Fruit fly (Drosophila melanogaster): Measurements from ENCODE around the gene side-VII.
A peak's percentile ranks its signal among the peaks of the same experiment; 100 is the strongest.

The side-VII gene

DNA sequence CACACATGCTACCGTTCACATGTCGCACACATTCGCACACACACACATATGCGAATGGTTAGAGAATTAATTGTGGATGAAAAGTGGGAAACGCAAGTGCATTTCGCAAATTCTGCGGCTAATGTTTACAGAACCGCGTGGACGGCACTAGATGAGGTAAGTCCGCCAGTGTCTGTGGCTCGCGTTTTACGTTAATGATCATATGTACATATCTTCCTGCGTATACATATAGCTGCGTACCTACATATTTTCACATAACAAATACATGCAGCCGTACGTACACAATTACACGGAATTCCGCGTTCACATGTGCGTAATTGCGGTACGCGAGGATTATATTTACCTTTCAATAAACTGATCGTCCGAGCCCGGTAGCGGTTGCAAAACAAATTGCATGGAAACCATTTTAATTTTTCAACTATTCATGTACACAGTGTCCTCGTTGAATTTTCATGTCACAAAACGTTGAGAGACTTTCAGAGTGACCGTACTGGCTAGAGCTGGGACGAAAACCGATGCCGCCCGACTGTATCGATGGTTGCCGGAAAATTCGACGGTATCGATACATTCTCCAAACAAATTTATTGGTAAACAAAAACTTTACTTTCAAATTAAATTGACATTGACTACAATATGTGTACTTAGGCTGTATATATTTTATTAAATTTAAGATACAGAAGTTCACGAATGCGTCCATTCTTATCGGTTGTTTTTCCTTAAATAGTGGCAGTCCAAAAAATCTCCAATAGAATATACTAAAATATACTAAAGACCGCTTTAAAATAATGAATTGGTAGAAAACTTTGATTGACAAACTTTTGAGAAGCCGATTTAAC, 14.4 kb downstream of the side-VII start, which contains the start of gene hyd (continued):
- TF ChIP-seq nerfin-1 (tag; optimal IDR thresholded peaks at IDR 0.05) (peak; percentile 89), D19B (GFP tag; optimal IDR thresholded peaks at IDR 0.05) (no peak), CG1024 (GFP tag; IDR thresholded peaks at IDR 0.05) (no peak), CG10462 (GFP tag; optimal IDR thresholded peaks at IDR 0.05) (no peak), dm (GFP tag; optimal IDR thresholded peaks at IDR 0.05) (peak; percentile 15), cas (GFP tag; IDR thresholded peaks at IDR 0.05) (no peak), CG6683 (GFP tag; optimal IDR thresholded peaks at IDR 0.05) (no peak), yki (optimal IDR thresholded peaks at IDR 0.05) (no peak), CG3281 (GFP tag; optimal IDR thresholded peaks at IDR 0.05) (no peak), sens (GFP tag) (no peak), CG2116 (GFP tag; optimal IDR thresholded peaks at IDR 0.05) (peak; percentile 80), CG12236 (GFP tag; optimal IDR thresholded peaks at IDR 0.05) (no peak), knrl (GFP tag; IDR thresholded peaks at IDR 0.05; ENCODE audit: partially characterized antibody) (peak; percentile 84), Sry-δ (GFP tag; optimal IDR thresholded peaks at IDR 0.05) (peak; percentile 91), CG15479 (GFP tag; optimal IDR thresholded peaks at IDR 0.05) (peak; percentile 56), CG2678 (tag; optimal IDR thresholded peaks at IDR 0.05) (no peak), ewg (GFP tag; optimal IDR thresholded peaks at IDR 0.05) (no peak), bigmax (GFP tag; optimal IDR thresholded peaks at IDR 0.05) (no peak), hbn (GFP tag; IDR thresholded peaks at IDR 0.05; ENCODE audit: partially characterized antibody) (peak; percentile 73), sna (GFP tag; IDR thresholded peaks at IDR 0.05; ENCODE audit: partially characterized antibody) (peak; percentile 83), CG12155 (GFP tag; optimal IDR thresholded peaks at IDR 0.05) (no peak), HLH54F (GFP tag; optimal IDR thresholded peaks at IDR 0.05) (no peak), Fer3 (tag; optimal IDR thresholded peaks at IDR 0.05) (no peak), Lim3 (GFP tag; IDR thresholded peaks at IDR 0.05) (no peak), CG1603 (tag; optimal IDR thresholded peaks at IDR 0.05) (no peak), HLH4C (GFP tag; IDR thresholded peaks at IDR 0.05; ENCODE audit: partially characterized antibody) (peak; percentile 84), Lhr (GFP tag; optimal IDR thresholded peaks at IDR 0.05) (peak; percentile 54), CG10565 (GFP tag; optimal IDR thresholded peaks at IDR 0.05) (no peak), bbx (GFP tag; IDR thresholded peaks at IDR 0.05; ENCODE audit: partially characterized antibody) (peak; percentile 82), CG13424 (tag; optimal IDR thresholded peaks at IDR 0.05) (no peak), CG4820 (GFP tag; optimal IDR thresholded peaks at IDR 0.05) (no peak), Opbp (GFP tag; IDR thresholded peaks at IDR 0.05; ENCODE audit: partially characterized antibody) (peak; percentile 87), Sin3A (optimal IDR thresholded peaks at IDR 0.05) (peak; percentile 70), CG15073 (GFP tag; optimal IDR thresholded peaks at IDR 0.05) (no peak), CG4854 (GFP tag; optimal IDR thresholded peaks at IDR 0.05) (no peak), cato (GFP tag; optimal IDR thresholded peaks at IDR 0.05; ENCODE audit: borderline replicate concordance) (no peak), CG8281 (tag; optimal IDR thresholded peaks at IDR 0.05) (no peak), klu (GFP tag; IDR thresholded peaks at IDR 0.05) (no peak), CG33213 (GFP tag; optimal IDR thresholded peaks at IDR 0.05) (no peak), vnd (GFP tag; IDR thresholded peaks at IDR 0.05; ENCODE audit: partially characterized antibody) (peak; percentile 67; the same call in 2 of the 3 replicates), cg (GFP tag; optimal IDR thresholded peaks at IDR 0.05) (peak; percentile 98), MBD-R2 (GFP tag; IDR thresholded peaks at IDR 0.05) (peak; percentile 54), CG16863 (GFP tag; optimal IDR thresholded peaks at IDR 0.05) (peak; percentile 24), al (GFP tag; IDR thresholded peaks at IDR 0.05) (no peak), CG11560 (tag; IDR thresholded peaks at IDR 0.05) (no peak), CG3995 (GFP tag; optimal IDR thresholded peaks at IDR 0.05) (peak; percentile 45), CG34376 (GFP tag; optimal IDR thresholded peaks at IDR 0.05) (peak; percentile 43), HmgD (GFP tag; optimal IDR thresholded peaks at IDR 0.05) (no peak), bsh (GFP tag; optimal IDR thresholded peaks at IDR 0.05) (no peak)

Data from whole organism, embryonic.